Fruit fly (Drosophila melanogaster): ENCODE results near the gene PTPMT1.

PTPMT1 gene

DNA sequence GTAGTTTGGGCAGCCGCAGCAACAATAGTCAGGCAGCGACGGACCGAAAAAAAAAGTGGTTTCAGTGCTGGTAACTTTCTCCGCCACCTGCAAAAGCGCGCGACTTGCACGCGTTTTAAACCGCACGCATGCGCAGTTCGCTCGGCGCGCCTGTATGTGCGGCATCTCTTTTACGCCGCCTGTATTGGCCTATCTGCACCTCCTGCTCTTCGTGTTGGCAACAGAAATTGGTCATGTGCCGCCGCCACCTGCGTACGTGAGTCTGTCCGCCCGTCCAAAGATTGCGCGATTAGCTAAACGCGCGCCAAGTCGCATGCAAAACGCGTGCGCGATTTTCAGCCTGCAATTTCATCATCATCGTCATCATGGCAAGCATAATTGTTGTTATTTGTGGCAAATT lies 22.5 kb upstream of the PTPMT1 start (continued):
- TF ChIP-seq lilli (GFP tag; optimal IDR thresholded peaks at IDR 0.05) (no peak), gcm (GFP tag; optimal IDR thresholded peaks at IDR 0.05) (no peak), CG14860 (GFP tag; IDR thresholded peaks at IDR 0.05; ENCODE audit: partially characterized antibody) (no peak), Opbp (GFP tag; IDR thresholded peaks at IDR 0.05; ENCODE audit: partially characterized antibody) (peak; percentile 36; the same call in 1 of the 3 replicates), run (tag; optimal IDR thresholded peaks at IDR 0.05) (no peak)

DNA sequence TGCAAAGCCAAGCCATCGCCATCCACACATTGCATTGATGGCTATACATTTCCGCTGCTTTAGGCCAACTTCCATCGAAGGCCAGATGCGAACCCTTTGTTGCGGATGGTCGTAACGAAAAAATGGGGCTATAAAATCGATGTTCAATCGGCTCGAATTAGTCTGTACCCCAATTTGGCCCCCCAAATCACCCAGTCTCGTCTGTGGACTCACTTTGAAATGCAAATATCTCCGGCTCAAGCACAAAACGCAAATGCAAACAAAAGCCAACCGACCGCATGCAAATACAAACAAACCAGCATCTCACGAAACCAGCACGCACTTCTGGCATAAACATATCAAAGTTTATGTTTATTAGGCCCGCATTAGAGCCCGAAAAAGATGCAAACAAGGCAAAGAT lies 21.8 kb upstream of the PTPMT1 start:
- TF ChIP-seq crol (GFP tag; IDR thresholded peaks at IDR 0.05): no peak
- TF ChIP-seq zen (tag; optimal IDR thresholded peaks at IDR 0.05): no peak
- TF ChIP-seq CG11093 (GFP tag; IDR thresholded peaks at IDR 0.05): no peak
- TF ChIP-seq CG18599 (GFP tag; optimal IDR thresholded peaks at IDR 0.05): no peak
- TF ChIP-seq CG10274 (GFP tag; optimal IDR thresholded peaks at IDR 0.05): no peak
- no peak for TF ChIP-seq CG17361 (GFP tag; IDR thresholded peaks at IDR 0.05)
- TF ChIP-seq CG33557 (GFP tag; optimal IDR thresholded peaks at IDR 0.05): no peak
- TF ChIP-seq caup (GFP tag; optimal IDR thresholded peaks at IDR 0.05; ENCODE audit: severe bottlenecking): no peak
- no peak for TF ChIP-seq CG16813 (GFP tag; IDR thresholded peaks at IDR 0.05; ENCODE audit: partially characterized antibody)
- no peak for TF ChIP-seq NFAT (GFP tag; IDR thresholded peaks at IDR 0.05)
- no peak for TF ChIP-seq CG4424 (GFP tag; optimal IDR thresholded peaks at IDR 0.05)
- 0 out of 2 replicates have a peak, but pooled peaks have one; percentile 16 for TF ChIP-seq Xrp1 (GFP tag; IDR thresholded peaks at IDR 0.05)
- TF ChIP-seq NK7.1 (GFP tag; optimal IDR thresholded peaks at IDR 0.05): no peak
- no peak for TF ChIP-seq HmgZ (tag; optimal IDR thresholded peaks at IDR 0.05)
- TF ChIP-seq Sry-β (GFP tag; optimal IDR thresholded peaks at IDR 0.05): no peak
- TF ChIP-seq Hr51 (GFP tag; optimal IDR thresholded peaks at IDR 0.05): no peak
- TF ChIP-seq CG8290 (GFP tag; optimal IDR thresholded peaks at IDR 0.05): no peak
- TF ChIP-seq CG8290 (tag; optimal IDR thresholded peaks at IDR 0.05): no peak
- TF ChIP-seq D19A (tag; optimal IDR thresholded peaks at IDR 0.05): no peak
- no peak for TF ChIP-seq bbx (GFP tag; IDR thresholded peaks at IDR 0.05; ENCODE audit: partially characterized antibody)
- TF ChIP-seq fu2 (GFP tag; optimal IDR thresholded peaks at IDR 0.05): no peak
- peak; percentile 7 for TF ChIP-seq pb (GFP tag; optimal IDR thresholded peaks at IDR 0.05)
- TF ChIP-seq C15 (GFP tag; IDR thresholded peaks at IDR 0.05): no peak
- TF ChIP-seq CG34422 (GFP tag; IDR thresholded peaks at IDR 0.05): no peak
- TF ChIP-seq sisA (GFP tag; IDR thresholded peaks at IDR 0.05): no peak
- TF ChIP-seq Hmr (GFP tag; optimal IDR thresholded peaks at IDR 0.05): no peak
- TF ChIP-seq amos (GFP tag; IDR thresholded peaks at IDR 0.05; ENCODE audit: partially characterized antibody): no peak
- TF ChIP-seq CG11723 (GFP tag; optimal IDR thresholded peaks at IDR 0.05): no peak
- no peak for TF ChIP-seq Elba2 (GFP tag; optimal IDR thresholded peaks at IDR 0.05)
- no peak for TF ChIP-seq cato (GFP tag; optimal IDR thresholded peaks at IDR 0.05; ENCODE audit: borderline replicate concordance)
- no peak for TF ChIP-seq ttk (GFP tag; IDR thresholded peaks at IDR 0.05)
- TF ChIP-seq HHEX (GFP tag; optimal IDR thresholded peaks at IDR 0.05): no peak
- no peak for TF ChIP-seq cwo (GFP tag; optimal IDR thresholded peaks at IDR 0.05)
- peak; percentile 42; the same call in 1 of the 3 replicates for TF ChIP-seq H15 (GFP tag; IDR thresholded peaks at IDR 0.05)
- TF ChIP-seq Scr (GFP tag; IDR thresholded peaks at IDR 0.05; ENCODE audit: partially characterized antibody): no peak
- TF ChIP-seq Sry-δ (GFP tag; optimal IDR thresholded peaks at IDR 0.05): no peak
- no peak for TF ChIP-seq Sox102F (GFP tag; optimal IDR thresholded peaks at IDR 0.05)
- TF ChIP-seq vvl (GFP tag; IDR thresholded peaks at IDR 0.05): peak; percentile 62; the same call in 1 of the 2 replicates
- no peak for TF ChIP-seq CG3726 (GFP tag; IDR thresholded peaks at IDR 0.05)
- no peak for TF ChIP-seq CG5953 (GFP tag; IDR thresholded peaks at IDR 0.05)
- no peak for TF ChIP-seq kni (GFP tag; optimal IDR thresholded peaks at IDR 0.05)
- TF ChIP-seq CG10209 (GFP tag; optimal IDR thresholded peaks at IDR 0.05): no peak
- TF ChIP-seq Trl (optimal IDR thresholded peaks at IDR 0.05): no peak
- no peak for TF ChIP-seq Trl (GFP tag; optimal IDR thresholded peaks at IDR 0.05)
- peak; percentile 65 for TF ChIP-seq Med (GFP tag)
